Worm (Caenorhabditis elegans) whole organism, L4 larva: Measurements from ENCODE around the gene C45H4.21.

Experiments used
- aha-1 ChIP-seq: fragments of 150-350 bp; peaks from one replicate; lab custom pipeline; 2014; ENCODE audit warnings: missing biosample characterization, missing genetic modification characterization
- ama-1 ChIP-seq: fragments of 150-350 bp; optimal IDR thresholded peaks from 2 replicates; lab custom pipeline; 2014; ENCODE audit warnings: inconsistent platforms, mixed read lengths
- ceh-62 ChIP-seq: sonication (generic microtip); optimal IDR thresholded peaks from 2 replicates; lab custom pipeline; 2017; ENCODE audit warnings: missing biosample characterization, missing genetic modification characterization
- lsy-2 ChIP-seq, 2 experiments: fragments of 150-350 bp in 1 of 2; sonication (generic microtip) in 1 of 2; optimal IDR thresholded peaks; 2 replicates each; lab custom pipeline; 2014 to 2017; ENCODE audit warnings: missing biosample characterization in 2 of 2, missing genetic modification characterization in 2 of 2
- mdt-29 ChIP-seq: fragments of 200-800 bp; sonication (Bioruptor generic); IDR thresholded peaks from 2 replicates; pipeline ENCODE4 v1.3.6; 2022; ENCODE audit warnings: missing genetic modification reagents, missing genetic modification characterization, missing compliant biosample characterization
- nhr-10 ChIP-seq: fragments of 150-350 bp; optimal IDR thresholded peaks from 2 replicates; lab custom pipeline; 2014; ENCODE audit warnings: missing biosample characterization, missing genetic modification characterization
- nhr-41 ChIP-seq: fragments of 200-800 bp; sonication (Bioruptor generic); IDR thresholded peaks from 2 replicates; pipeline ENCODE4 v1.3.6; 2022; ENCODE audit warnings: missing genetic modification reagents, missing genetic modification characterization, missing compliant biosample characterization
- pha-4 ChIP-seq, 2 experiments: fragments of 150-350 bp in 1 of 2; fragments of 200-800 bp in 1 of 2; sonication (Bioruptor generic) in 1 of 2; IDR thresholded peaks in 1 of 2; optimal IDR thresholded peaks in 1 of 2; 2 replicates each; pipeline versions ENCODE4 v1.3.6 to Lab custom; 2014 to 2022; ENCODE audit warnings: missing genetic modification characterization in 2 of 2, missing genetic modification reagents in 2 of 2, missing biosample characterization in 1 of 2, missing compliant biosample characterization in 1 of 2
- pqm-1 ChIP-seq: sonication (generic microtip); optimal IDR thresholded peaks from 2 replicates; lab custom pipeline; 2017; ENCODE audit warnings: missing biosample characterization, missing genetic modification characterization
- spr-1 ChIP-seq: sonication (generic microtip); optimal IDR thresholded peaks from 2 replicates; lab custom pipeline; 2016; ENCODE audit warnings: mild to moderate bottlenecking, missing genetic modification characterization, missing compliant biosample characterization
- ztf-11 ChIP-seq: fragments of 150-350 bp; optimal IDR thresholded peaks from 2 replicates; lab custom pipeline; 2014; ENCODE audit warnings: missing biosample characterization, missing genetic modification characterization

DNA sequence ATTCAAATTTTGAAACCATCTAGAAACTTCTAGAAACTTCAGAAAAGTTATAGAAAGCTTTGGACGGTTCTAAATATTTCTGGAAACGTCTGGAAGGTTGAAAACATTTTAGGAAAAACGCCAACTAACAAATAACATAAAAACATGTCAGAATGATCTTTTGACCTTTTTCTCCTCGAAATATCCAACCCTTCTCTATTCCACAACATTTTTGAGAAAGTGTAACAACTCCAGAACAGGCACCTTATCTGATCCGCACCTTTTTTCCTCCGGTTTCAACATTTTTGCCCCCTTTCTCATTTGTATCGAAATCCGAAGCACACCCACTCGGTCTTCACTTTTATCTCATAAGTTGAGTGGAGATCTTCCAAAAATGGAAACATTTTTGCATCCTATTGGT, 39.0 kb downstream of the C45H4.21 start, which contains the start of gene F22F7.3:
- TF ChIP-seq ztf-11 (no peak), ama-1 (lab: Kevin White, UChicago) (no peak), spr-1 (tag; lab: Kevin White, UChicago) (no peak), aha-1 (no peak), lsy-2 (tag; optimal IDR thresholded peaks at IDR 0.05; lab: Kevin White, UChicago) (no peak), pha-4 (GFP tag; IDR thresholded peaks at IDR 0.05; lab: Robert Waterston, UW) (no peak), pha-4 (tag; optimal IDR thresholded peaks at IDR 0.05; lab: Kevin White, UChicago) (no peak), mdt-29 (GFP tag; lab: Robert Waterston, UW) (no peak), nhr-10 (tag; lab: Kevin White, UChicago) (no peak), nhr-41 (GFP tag; lab: Robert Waterston, UW) (no peak), ceh-62 (tag; lab: Kevin White, UChicago) (no peak), pqm-1 (tag; lab: Kevin White, UChicago) (no peak)
